Fruit fly (Drosophila melanogaster): Measurements from ENCODE around the gene CG15385.

CG15385 gene

dm6 chr2L:2163568-2163953 is 48.8 kb downstream of the CG15385 start (continued):
- peak; percentile 86 for TF ChIP-seq CG14441 (GFP tag; IDR thresholded peaks at IDR 0.05)
- peak; percentile 10; the same call in 1 of the 2 replicates for TF ChIP-seq Adf1 (GFP tag; IDR thresholded peaks at IDR 0.05)
- TF ChIP-seq CG2120 (GFP tag; optimal IDR thresholded peaks at IDR 0.05), result peak; percentile 90
- peak; percentile 85 for TF ChIP-seq CG9932 (GFP tag; IDR thresholded peaks at IDR 0.05)
- peak; percentile 61 for TF ChIP-seq CG12071 (GFP tag; optimal IDR thresholded peaks at IDR 0.05)
- peak; percentile 91 for TF ChIP-seq CG14667 (GFP tag; IDR thresholded peaks at IDR 0.05)
- TF ChIP-seq CG7745 (tag; optimal IDR thresholded peaks at IDR 0.05), result peak; percentile 41
- no peak for TF ChIP-seq hkb (optimal IDR thresholded peaks at IDR 0.05)
- TF ChIP-seq hkb (GFP tag; IDR thresholded peaks at IDR 0.05), result peak; percentile 91
- peak; percentile 90 for TF ChIP-seq tgo (GFP tag; IDR thresholded peaks at IDR 0.05)
- TF ChIP-seq CG4404 (GFP tag; IDR thresholded peaks at IDR 0.05), result peak; percentile 96
- peak; percentile 85 for TF ChIP-seq HLH54F (GFP tag; optimal IDR thresholded peaks at IDR 0.05)
- TF ChIP-seq slou (GFP tag; optimal IDR thresholded peaks at IDR 0.05), result peak; percentile 48
- peak; percentile 91 for TF ChIP-seq CG17361 (GFP tag; IDR thresholded peaks at IDR 0.05)
- peak; percentile 73 for TF ChIP-seq tap (tag; optimal IDR thresholded peaks at IDR 0.05)
- peak; percentile 90 for TF ChIP-seq ac (GFP tag; optimal IDR thresholded peaks at IDR 0.05)
- TF ChIP-seq CG8944 (GFP tag; optimal IDR thresholded peaks at IDR 0.05), result peak; percentile 90
- TF ChIP-seq CG31388 (GFP tag; optimal IDR thresholded peaks at IDR 0.05), result peak; percentile 59
- TF ChIP-seq br (optimal IDR thresholded peaks at IDR 0.05), result no peak
- TF ChIP-seq hb (GFP tag; IDR thresholded peaks at IDR 0.05; ENCODE audit: partially characterized antibody), result no peak
- peak; percentile 73 for TF ChIP-seq CG17568 (GFP tag; optimal IDR thresholded peaks at IDR 0.05)
- TF ChIP-seq kah (GFP tag; optimal IDR thresholded peaks at IDR 0.05), result peak; percentile 28
- peak; percentile 94 for TF ChIP-seq Atf3 (GFP tag; optimal IDR thresholded peaks at IDR 0.05)
- no peak for TF ChIP-seq vnd (GFP tag; IDR thresholded peaks at IDR 0.05; ENCODE audit: partially characterized antibody)
- peak; percentile 94 for TF ChIP-seq CG32772 (GFP tag; IDR thresholded peaks at IDR 0.05)
- TF ChIP-seq Dref (GFP tag; IDR thresholded peaks at IDR 0.05), result no peak
- peak; percentile 94 for TF ChIP-seq row (GFP tag; IDR thresholded peaks at IDR 0.05)
- peak; percentile 42 for TF ChIP-seq trh (GFP tag; optimal IDR thresholded peaks at IDR 0.05)
- peak; percentile 91 for TF ChIP-seq CG1529 (GFP tag; optimal IDR thresholded peaks at IDR 0.05)
- peak; percentile 68 for TF ChIP-seq ab (GFP tag; optimal IDR thresholded peaks at IDR 0.05)
- TF ChIP-seq stwl (tag; optimal IDR thresholded peaks at IDR 0.05), result no peak
- TF ChIP-seq p53 (GFP tag; optimal IDR thresholded peaks at IDR 0.05), result peak; percentile 49
- peak; percentile 73 for TF ChIP-seq Oaz (GFP tag; IDR thresholded peaks at IDR 0.05)
- peak; percentile 94 for TF ChIP-seq CG9609 (GFP tag; optimal IDR thresholded peaks at IDR 0.05)
- peak; percentile 93 for TF ChIP-seq CG11398 (GFP tag; optimal IDR thresholded peaks at IDR 0.05)
- peak; percentile 83 for TF ChIP-seq Hmr (GFP tag; optimal IDR thresholded peaks at IDR 0.05)
- TF ChIP-seq abd-A (tag; optimal IDR thresholded peaks at IDR 0.05), result peak; percentile 15
- peak; percentile 95 for TF ChIP-seq CG7786 (GFP tag; optimal IDR thresholded peaks at IDR 0.05)
- TF ChIP-seq CG13775 (GFP tag; optimal IDR thresholded peaks at IDR 0.05), result peak; percentile 91
- TF ChIP-seq maf-S (GFP tag; optimal IDR thresholded peaks at IDR 0.05), result peak; percentile 63
- TF ChIP-seq CG18011 (GFP tag; optimal IDR thresholded peaks at IDR 0.05), result peak; percentile 40
- peak; percentile 91 for TF ChIP-seq ttk (GFP tag; IDR thresholded peaks at IDR 0.05)
- peak; percentile 27; the same call in 1 of the 2 replicates for TF ChIP-seq Dip2 (GFP tag; IDR thresholded peaks at IDR 0.05)
- peak; percentile 88 for TF ChIP-seq Nf-YA (GFP tag; IDR thresholded peaks at IDR 0.05)
- TF ChIP-seq CG11560 (tag; IDR thresholded peaks at IDR 0.05), result peak; percentile 70; the same call in 2 of the 3 replicates
- peak; percentile 60 for TF ChIP-seq scrt (GFP tag; optimal IDR thresholded peaks at IDR 0.05)
- TF ChIP-seq Mes4 (GFP tag; optimal IDR thresholded peaks at IDR 0.05), result peak; percentile 95
- peak; percentile 40 for TF ChIP-seq CG3995 (GFP tag; optimal IDR thresholded peaks at IDR 0.05)
- TF ChIP-seq Eip74EF (GFP tag; optimal IDR thresholded peaks at IDR 0.05), result peak in 1 of 2 experiments; percentile 57
- TF ChIP-seq Sry-δ (GFP tag; optimal IDR thresholded peaks at IDR 0.05), result peak; percentile 39
- peak; percentile 73 for TF ChIP-seq Vsx1 (GFP tag; optimal IDR thresholded peaks at IDR 0.05)
- TF ChIP-seq nerfin-1 (tag; optimal IDR thresholded peaks at IDR 0.05), result peak; percentile 79
